Worm (Caenorhabditis elegans): Measurements from ENCODE around the gene T25B6.3.

DNA sequence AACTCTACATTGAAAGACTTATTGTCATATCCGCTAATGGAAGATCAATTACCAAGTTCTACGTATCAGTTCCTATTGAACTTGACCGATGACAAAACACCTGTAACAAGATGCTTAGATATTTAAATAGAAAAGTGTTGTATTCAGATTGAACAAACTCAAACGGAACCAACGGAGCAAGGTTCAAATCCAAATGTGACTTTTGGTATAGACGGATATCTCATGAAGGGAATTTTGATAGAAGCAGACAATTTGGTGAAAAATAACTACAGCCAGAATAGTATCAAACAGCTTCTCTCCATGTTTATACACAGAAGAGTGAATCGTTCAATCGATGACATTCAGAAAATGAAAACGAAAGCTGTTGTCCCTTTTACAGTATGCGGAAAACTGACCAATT is 36.0 kb downstream of the T25B6.3 start:
- TF ChIP-seq ceh-30 (tag; optimal IDR thresholded peaks at IDR 0.05) (no peak), ama-1 (optimal IDR thresholded peaks at IDR 0.05) (no peak), nhr-232 (tag; optimal IDR thresholded peaks at IDR 0.05) (no peak), F13H6.1 (tag; optimal IDR thresholded peaks at IDR 0.05) (no peak), fkh-10 (GFP tag; optimal IDR thresholded peaks at IDR 0.05) (no peak), dmd-4 (tag; optimal IDR thresholded peaks at IDR 0.05; ENCODE audit: borderline replicate concordance) (no peak), pag-3 (tag; optimal IDR thresholded peaks at IDR 0.05; ENCODE audit: borderline replicate concordance) (no peak), K02D7.2 (tag; optimal IDR thresholded peaks at IDR 0.05) (no peak), dve-1 (tag; optimal IDR thresholded peaks at IDR 0.05) (no peak), unc-3 (GFP tag; conservative IDR thresholded peaks at IDR 0.05) (no peak), unc-3 (tag; optimal IDR thresholded peaks at IDR 0.05) (no peak), npax-4 (tag; optimal IDR thresholded peaks at IDR 0.05) (no peak), sox-4 (tag; optimal IDR thresholded peaks at IDR 0.05) (no peak), Y22D7AL.16 (tag; optimal IDR thresholded peaks at IDR 0.05) (no peak)
